Worm (Caenorhabditis elegans): Measurements from ENCODE around the gene rad-51.

ce11 chrIV:10296036-10296435 is 12.0 kb upstream of the rad-51 start:
- TF ChIP-seq unc-62 (GFP tag; optimal IDR thresholded peaks at IDR 0.05) (no peak), nhr-28 (tag; optimal IDR thresholded peaks at IDR 0.05) (no peak), nhr-12 (tag; optimal IDR thresholded peaks at IDR 0.05) (no peak), ztf-11 (tag; optimal IDR thresholded peaks at IDR 0.05) (no peak), nhr-11 (tag; optimal IDR thresholded peaks at IDR 0.05) (no peak), R02D3.7 (tag; optimal IDR thresholded peaks at IDR 0.05) (no peak), ztf-4 (tag; optimal IDR thresholded peaks at IDR 0.05) (no peak), egl-27 (tag; optimal IDR thresholded peaks at IDR 0.05) (no peak), snpc-4 (tag; optimal IDR thresholded peaks at IDR 0.05) (no peak), aly-2 (tag; optimal IDR thresholded peaks at IDR 0.05) (no peak), unc-39 (tag; optimal IDR thresholded peaks at IDR 0.05) (no peak), jun-1 (tag; optimal IDR thresholded peaks at IDR 0.05) (no peak), skn-1 (tag; optimal IDR thresholded peaks at IDR 0.05) (no peak), tbx-2 (tag; optimal IDR thresholded peaks at IDR 0.05) (no peak)
